Worm (Caenorhabditis elegans) whole organism, L3 larva: ENCODE measurements around the gene Y17D7B.3.

Experiments used
- elt-2 ChIP-seq: sonication (generic microtip); optimal IDR thresholded peaks from 2 replicates; lab custom pipeline; 2016; ENCODE audit warnings: missing genetic modification reagents, mild to moderate bottlenecking, missing genetic modification characterization, missing compliant biosample characterization
- nhr-12 ChIP-seq: fragments of 150-350 bp; optimal IDR thresholded peaks from 2 replicates; lab custom pipeline; 2014; ENCODE audit warnings: missing biosample characterization, missing genetic modification characterization
- nhr-77 ChIP-seq: fragments of 150-350 bp; optimal IDR thresholded peaks from 2 replicates; lab custom pipeline; 2014; ENCODE audit warnings: missing biosample characterization, missing genetic modification characterization
- unc-39 ChIP-seq: sonication (generic microtip); optimal IDR thresholded peaks from 4 replicates; lab custom pipeline; 2017; ENCODE audit warnings: missing biosample characterization, missing genetic modification characterization
- unc-62 ChIP-seq: fragments of 150-350 bp; sonication (generic microtip); optimal IDR thresholded peaks from 4 replicates; lab custom pipeline; 2014; ENCODE audit warnings: missing biosample characterization, missing genetic modification reagents, missing genetic modification characterization
- ztf-11 ChIP-seq: fragments of 150-350 bp; optimal IDR thresholded peaks from 2 replicates; lab custom pipeline; 2014; ENCODE audit warnings: missing biosample characterization, missing genetic modification characterization

DNA sequence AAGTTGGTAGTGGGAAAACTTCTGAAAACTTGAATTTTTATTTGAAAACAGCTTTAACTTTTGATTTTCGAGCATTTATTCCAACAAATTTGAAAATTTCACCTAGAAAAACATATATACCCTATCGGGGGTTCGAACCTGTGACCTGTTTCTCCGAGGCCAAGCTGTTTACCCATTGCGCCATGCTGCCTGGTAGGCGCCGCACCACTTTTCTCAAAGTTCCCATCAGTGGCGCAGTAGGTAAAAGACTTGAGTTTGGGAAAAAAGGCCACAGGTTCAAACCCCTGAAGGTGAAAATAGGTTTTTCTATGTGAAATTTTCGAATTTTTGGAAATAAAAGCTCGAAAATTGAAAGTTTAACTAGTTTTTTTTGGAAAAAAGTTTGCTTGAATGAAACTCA, 6.0 kb downstream of the Y17D7B.3 start:
- no peak for TF ChIP-seq elt-2 (tag; lab: Kevin White, UChicago)
- no peak for TF ChIP-seq nhr-77 (tag; lab: Kevin White, UChicago)
- no peak for TF ChIP-seq unc-39 (tag; lab: Kevin White, UChicago)
- no peak for TF ChIP-seq ztf-11 (tag; lab: Kevin White, UChicago)
- no peak for TF ChIP-seq nhr-12 (tag; lab: Kevin White, UChicago)
- no peak for TF ChIP-seq unc-62 (GFP tag; lab: Kevin White, UChicago)
